Fruit fly (Drosophila melanogaster) whole organism, embryonic: ENCODE measurements around the gene vers.
A peak's percentile ranks its signal among the peaks of the same experiment; 100 is the strongest.

Source experiments
- CG10147 ChIP-seq: fragments of 200-800 bp; sonication (Bioruptor generic); optimal IDR thresholded peaks from 2 replicates; lab custom pipeline; 2019; ENCODE audit warnings: missing biosample characterization, mild to moderate bottlenecking, missing genetic modification characterization, moderate library complexity
- CG10565 ChIP-seq: fragments of 200-800 bp; sonication (Bioruptor generic); optimal IDR thresholded peaks from 3 replicates; lab custom pipeline; 2016; ENCODE audit warnings: missing biosample characterization, mild to moderate bottlenecking, missing genetic modification characterization
- CG12236 ChIP-seq: fragments of 200-800 bp; sonication (Bioruptor generic); optimal IDR thresholded peaks from 2 replicates; lab custom pipeline; 2016; ENCODE audit warnings: missing biosample characterization, missing genetic modification characterization
- CG13287 ChIP-seq: fragments of 200-800 bp; sonication (Bioruptor generic); IDR thresholded peaks from 2 replicates; pipeline ENCODE4 v1.3.6; 2022; ENCODE audit warnings: missing biosample characterization, missing genetic modification characterization; ENCODE audit not compliant: partially characterized antibody
- CG14860 ChIP-seq: fragments of 200-800 bp; sonication (Bioruptor generic); IDR thresholded peaks from 3 replicates; pipeline ENCODE4 v1.3.6; 2022; ENCODE audit warnings: missing biosample characterization, missing genetic modification characterization; ENCODE audit not compliant: partially characterized antibody
- CG1647 ChIP-seq: fragments of 200-800 bp; sonication (Bioruptor generic); optimal IDR thresholded peaks from 3 replicates; lab custom pipeline; 2016; ENCODE audit warnings: missing biosample characterization, missing genetic modification characterization
- CG18599 ChIP-seq: fragments of 200-800 bp; sonication (Bioruptor generic); optimal IDR thresholded peaks from 3 replicates; lab custom pipeline; 2017; ENCODE audit warnings: missing biosample characterization, missing genetic modification characterization, mild to moderate bottlenecking, moderate library complexity, missing genetic modification reagents
- CG2120 ChIP-seq: fragments of 200-800 bp; sonication (Bioruptor generic); optimal IDR thresholded peaks from 3 replicates; lab custom pipeline; 2016; ENCODE audit warnings: missing biosample characterization, missing genetic modification characterization
- CG34422 ChIP-seq: fragments of 200-800 bp; sonication (Bioruptor generic); IDR thresholded peaks from 3 replicates; pipeline ENCODE4 v1.3.6; 2022; ENCODE audit warnings: missing biosample characterization, missing genetic modification characterization
- CG4328 ChIP-seq: fragments of 200-800 bp; sonication (Bioruptor generic); optimal IDR thresholded peaks from 3 replicates; lab custom pipeline; 2017; ENCODE audit warnings: missing biosample characterization, missing genetic modification reagents, missing genetic modification characterization
- CG4820 ChIP-seq: fragments of 200-800 bp; sonication (Bioruptor generic); optimal IDR thresholded peaks from 3 replicates; lab custom pipeline; 2016; ENCODE audit warnings: missing biosample characterization, missing genetic modification characterization
- CG6791 ChIP-seq: fragments of 200-800 bp; sonication (Bioruptor generic); IDR thresholded peaks from 3 replicates; pipeline ENCODE4 v1.3.6; 2022; ENCODE audit warnings: missing biosample characterization, missing genetic modification characterization; ENCODE audit not compliant: partially characterized antibody
- CG7357 ChIP-seq: fragments of 200-800 bp; sonication (Bioruptor generic); IDR thresholded peaks from 3 replicates; pipeline ENCODE4 v1.3.6; 2022; ENCODE audit warnings: missing biosample characterization, missing genetic modification characterization
- CG7928 ChIP-seq: fragments of 200-800 bp; sonication (Bioruptor generic); optimal IDR thresholded peaks from 2 replicates; lab custom pipeline; 2017; ENCODE audit warnings: missing biosample characterization, mild to moderate bottlenecking, missing genetic modification characterization
- CG8290 ChIP-seq, 3 experiments: fragments of 200-800 bp; sonication (Bioruptor generic); optimal IDR thresholded peaks; 2 replicates each; lab custom pipeline; 2016 to 2019; ENCODE audit warnings: missing biosample characterization in 3 of 3, missing genetic modification characterization in 3 of 3, mild to moderate bottlenecking in 2 of 3, moderate library complexity in 1 of 3
- CG9609 ChIP-seq: fragments of 200-800 bp; sonication (Bioruptor generic); optimal IDR thresholded peaks from 3 replicates; lab custom pipeline; 2016; ENCODE audit warnings: missing biosample characterization, missing genetic modification characterization
- CHES-1-like ChIP-seq: fragments of 200-800 bp; sonication (Bioruptor generic); optimal IDR thresholded peaks from 2 replicates; lab custom pipeline; 2016; ENCODE audit warnings: missing biosample characterization, missing genetic modification characterization
- Dll ChIP-seq: fragments of 200-800 bp; sonication (Bioruptor generic); IDR thresholded peaks from 4 replicates; pipeline ENCODE4 v1.3.6; 2022; ENCODE audit warnings: missing biosample characterization, missing genetic modification characterization; ENCODE audit not compliant: partially characterized antibody
- ERR ChIP-seq: fragments of 200-800 bp; sonication (Bioruptor generic); optimal IDR thresholded peaks from 2 replicates; lab custom pipeline; 2016; ENCODE audit warnings: missing biosample characterization, missing genetic modification characterization
- Hmx ChIP-seq: fragments of 200-800 bp; sonication (Bioruptor generic); optimal IDR thresholded peaks from 2 replicates; lab custom pipeline; 2016; ENCODE audit warnings: missing biosample characterization, missing genetic modification characterization
- Lim3 ChIP-seq: fragments of 200-800 bp; sonication (Bioruptor generic); IDR thresholded peaks from 2 replicates; pipeline ENCODE4 v1.3.6; 2022; ENCODE audit warnings: missing biosample characterization, missing genetic modification characterization
- Lpt ChIP-seq: fragments of >200 bp; optimal IDR thresholded peaks from 2 replicates; lab custom pipeline; 2018; ENCODE audit warnings: missing biosample characterization, missing genetic modification characterization
- MESR4 ChIP-seq: fragments of 200-800 bp; sonication (Bioruptor generic); optimal IDR thresholded peaks from 2 replicates; lab custom pipeline; 2018; ENCODE audit warnings: missing biosample characterization, mild to moderate bottlenecking, missing genetic modification characterization, moderate library complexity
- NC2α ChIP-seq: fragments of 200-800 bp; sonication (Bioruptor generic); optimal IDR thresholded peaks from 2 replicates; lab custom pipeline; 2016; ENCODE audit warnings: missing biosample characterization, missing genetic modification characterization
- Nf-YA ChIP-seq: fragments of 200-800 bp; sonication (Bioruptor generic); IDR thresholded peaks from 2 replicates; pipeline ENCODE4 v1.3.6; 2022; ENCODE audit warnings: missing biosample characterization, missing genetic modification characterization
- Nf-YC ChIP-seq: fragments of 200-800 bp; optimal IDR thresholded peaks from 3 replicates; lab custom pipeline; 2019; ENCODE audit warnings: missing biosample characterization, mild to moderate bottlenecking, missing genetic modification characterization, moderate library complexity
- Poxn ChIP-seq: fragments of 200-800 bp; sonication (Bioruptor generic); IDR thresholded peaks from 2 replicates; pipeline ENCODE4 v1.3.6; 2022; ENCODE audit warnings: missing biosample characterization, missing genetic modification characterization
- Ptx1 ChIP-seq: fragments of 200-800 bp; sonication (Bioruptor generic); IDR thresholded peaks from 2 replicates; pipeline ENCODE4 v1.3.6; 2022; ENCODE audit warnings: missing biosample characterization, missing genetic modification characterization
- Scr ChIP-seq: fragments of 200-800 bp; sonication (Bioruptor generic); IDR thresholded peaks from 2 replicates; pipeline ENCODE4 v1.3.6; 2022; ENCODE audit warnings: missing biosample characterization, missing genetic modification characterization; ENCODE audit not compliant: partially characterized antibody
- Sox102F ChIP-seq: fragments of 200-800 bp; sonication (Bioruptor generic); optimal IDR thresholded peaks from 2 replicates; lab custom pipeline; 2018; ENCODE audit warnings: missing biosample characterization, mild to moderate bottlenecking, missing genetic modification characterization, moderate library complexity
- Taf1 ChIP-seq: fragments of 200-800 bp; sonication (Bioruptor generic); IDR thresholded peaks from 2 replicates; pipeline ENCODE4 v1.3.6; 2022; ENCODE audit warnings: missing biosample characterization, missing genetic modification characterization
- Xrp1 ChIP-seq: fragments of 200-800 bp; sonication (Bioruptor generic); IDR thresholded peaks from 2 replicates; pipeline ENCODE4 v1.3.6; 2022; ENCODE audit warnings: missing biosample characterization, missing genetic modification characterization
- ab ChIP-seq: fragments of 200-800 bp; sonication (Bioruptor generic); optimal IDR thresholded peaks from 2 replicates; lab custom pipeline; 2016; ENCODE audit warnings: missing biosample characterization, missing genetic modification characterization
- cas ChIP-seq: fragments of 200-800 bp; sonication (Bioruptor generic); IDR thresholded peaks from 2 replicates; pipeline ENCODE4 v1.3.6; 2022; ENCODE audit warnings: missing biosample characterization, missing genetic modification characterization
- croc ChIP-seq: fragments of 200-800 bp; sonication (Bioruptor generic); conservative IDR thresholded peaks from 3 replicates; pipeline ENCODE4 v1.3.6; 2022; ENCODE audit warnings: missing biosample characterization, missing genetic modification characterization
- grn ChIP-seq: fragments of 200-800 bp; sonication (Bioruptor generic); optimal IDR thresholded peaks from 3 replicates; lab custom pipeline; 2017; ENCODE audit warnings: missing biosample characterization, missing genetic modification characterization
- hb ChIP-seq: fragments of 200-800 bp; sonication (Bioruptor generic); IDR thresholded peaks from 3 replicates; pipeline ENCODE4 v1.3.6; 2022; ENCODE audit warnings: missing biosample characterization, missing genetic modification characterization; ENCODE audit not compliant: partially characterized antibody
- inv ChIP-seq: fragments of 200-800 bp; sonication (Bioruptor generic); IDR thresholded peaks from 2 replicates; pipeline ENCODE4 v1.3.6; 2022; ENCODE audit warnings: missing biosample characterization, missing genetic modification characterization; ENCODE audit not compliant: partially characterized antibody
- kay ChIP-seq: fragments of 200-800 bp; sonication (Bioruptor generic); optimal IDR thresholded peaks from 2 replicates; lab custom pipeline; 2016; ENCODE audit warnings: missing biosample characterization, missing genetic modification characterization
- nerfin-2 ChIP-seq: fragments of 200-800 bp; sonication (Bioruptor generic); IDR thresholded peaks from 2 replicates; pipeline ENCODE4 v1.3.6; 2022; ENCODE audit warnings: missing biosample characterization, missing genetic modification characterization; ENCODE audit not compliant: partially characterized antibody
- psq ChIP-seq: fragments of 200-800 bp; sonication (Bioruptor generic); optimal IDR thresholded peaks from 2 replicates; lab custom pipeline; 2017; ENCODE audit warnings: missing biosample characterization, missing genetic modification characterization
- sim ChIP-seq: fragments of 200-800 bp; sonication (Bioruptor generic); IDR thresholded peaks from 2 replicates; pipeline ENCODE4 v1.3.6; 2022; ENCODE audit warnings: missing biosample characterization, missing genetic modification characterization
- sisA ChIP-seq: fragments of 200-800 bp; sonication (Bioruptor generic); IDR thresholded peaks from 2 replicates; pipeline ENCODE4 v1.3.6; 2022; ENCODE audit warnings: missing biosample characterization, missing genetic modification characterization
- stc ChIP-seq: fragments of 200-800 bp; sonication (Bioruptor generic); IDR thresholded peaks from 2 replicates; pipeline ENCODE4 v1.3.6; 2022; ENCODE audit warnings: missing biosample characterization, missing genetic modification characterization
- tgo ChIP-seq: fragments of 200-800 bp; sonication (Bioruptor generic); IDR thresholded peaks from 3 replicates; pipeline ENCODE4 v1.3.6; 2022; ENCODE audit warnings: missing biosample characterization, missing genetic modification characterization
- tll ChIP-seq, 2 experiments: fragments of 200-800 bp in 1 of 2; fragments of >200 bp in 1 of 2; sonication (Bioruptor generic) in 1 of 2; optimal IDR thresholded peaks; 2 replicates each; lab custom pipeline; 2017 to 2019; ENCODE audit warnings: missing biosample characterization in 2 of 2, missing genetic modification characterization in 2 of 2, mild to moderate bottlenecking in 1 of 2, moderate library complexity in 1 of 2
- ttk ChIP-seq: fragments of 200-800 bp; sonication (Bioruptor generic); IDR thresholded peaks from 2 replicates; pipeline ENCODE4 v2.1.2; 2022; ENCODE audit warnings: missing biosample characterization, missing genetic modification characterization
- yki ChIP-seq: fragments of >200 bp; optimal IDR thresholded peaks from 3 replicates; lab custom pipeline; 2018

The vers gene

dm6 chr3L:12081679-12082520 lies 34.0 kb upstream of the vers start, which contains the start of gene Sema5c (continued):
- TF ChIP-seq ERR (GFP tag; lab: Kevin White, UChicago), result peak; percentile 0
- TF ChIP-seq psq (GFP tag; lab: Kevin White, UChicago), result peak; percentile 98
- peak; percentile 33; the same call in 2 of the 3 replicates for TF ChIP-seq CG34422
- TF ChIP-seq CG13287 (GFP tag; lab: Robert Waterston, UW), result peak; percentile 57; the same call in 1 of the 2 replicates
- no peak for TF ChIP-seq Hmx (GFP tag; lab: Kevin White, UChicago)
- peak; percentile 39 for TF ChIP-seq tgo (GFP tag; lab: Robert Waterston, UW)
- TF ChIP-seq Lpt (GFP tag; lab: Kevin White, UChicago), result no peak
- TF ChIP-seq Sox102F, result peak; percentile 67
- no peak; the same call in 1 of the 2 replicates for TF ChIP-seq stc (GFP tag; lab: Robert Waterston, UW)
- TF ChIP-seq CG10147 (GFP tag; lab: Kevin White, UChicago), result peak; percentile 72
- TF ChIP-seq CG4820 (GFP tag; lab: Kevin White, UChicago), result peak; percentile 42
- no peak; the same call in 2 of the 3 replicates for TF ChIP-seq CG6791
- TF ChIP-seq Xrp1 (GFP tag; lab: Robert Waterston, UW), result peak; percentile 46; the same call in 1 of the 2 replicates
- TF ChIP-seq Ptx1 (GFP tag; lab: Robert Waterston, UW), result peak; percentile 54
- no peak for TF ChIP-seq cas (GFP tag; lab: Robert Waterston, UW)
- TF ChIP-seq CG18599 (GFP tag; lab: Kevin White, UChicago), result peak; percentile 48
- TF ChIP-seq CG10565 (GFP tag; lab: Kevin White, UChicago), result no peak
- TF ChIP-seq sisA (GFP tag; lab: Robert Waterston, UW), result peak; percentile 52
- TF ChIP-seq CG7357 (GFP tag; lab: Robert Waterston, UW), result peak; percentile 44; the same call in 1 of the 3 replicates
- no peak for TF ChIP-seq hb (GFP tag; lab: Robert Waterston, UW)
- TF ChIP-seq CG12236, result no peak
- TF ChIP-seq tll (GFP tag; optimal IDR thresholded peaks at IDR 0.05; lab: Kevin White, UChicago), result peak in 1 of 2 experiments; percentile 12
- no peak for TF ChIP-seq Nf-YA (GFP tag; lab: Robert Waterston, UW)
- TF ChIP-seq kay (GFP tag; lab: Kevin White, UChicago), result no peak
- peak; percentile 51; the same call in 2 of the 3 replicates for TF ChIP-seq croc (GFP tag; lab: Robert Waterston, UW)
- peak; percentile 40; the same call in 1 of the 2 replicates for TF ChIP-seq ttk (GFP tag; lab: Robert Waterston, UW)
- peak; percentile 31 for TF ChIP-seq CG1647 (GFP tag; lab: Kevin White, UChicago)
- TF ChIP-seq NC2α (GFP tag; lab: Kevin White, UChicago), result no peak
- peak; percentile 47 for TF ChIP-seq CG2120 (GFP tag; lab: Kevin White, UChicago)
- TF ChIP-seq CG8290 (GFP tag; optimal IDR thresholded peaks at IDR 0.05; lab: Kevin White, UChicago), result peak; percentile 11
- peak in 1 of 2 experiments; percentile 64 for TF ChIP-seq CG8290 (tag; optimal IDR thresholded peaks at IDR 0.05; lab: Kevin White, UChicago)
- TF ChIP-seq grn (GFP tag; lab: Kevin White, UChicago), result peak; percentile 87
- TF ChIP-seq Dll, result 0 out of 4 replicates have a peak, but pooled peaks have one; percentile 36
- no peak for TF ChIP-seq CG4328 (GFP tag; lab: Kevin White, UChicago)
- TF ChIP-seq sim (GFP tag; lab: Robert Waterston, UW), result no peak
- peak; percentile 57 for TF ChIP-seq Nf-YC (tag; lab: Kevin White, UChicago)
- no peak for TF ChIP-seq inv (GFP tag; lab: Robert Waterston, UW)
- TF ChIP-seq yki (lab: Kevin White, UChicago), result no peak
- no peak for TF ChIP-seq CG7928
- peak; percentile 34 for TF ChIP-seq CG9609
- TF ChIP-seq Poxn, result no peak
- TF ChIP-seq CHES-1-like (GFP tag; lab: Kevin White, UChicago), result peak; percentile 20
- no peak for TF ChIP-seq Taf1 (GFP tag; lab: Robert Waterston, UW)
- TF ChIP-seq ab (GFP tag; lab: Kevin White, UChicago), result no peak
- TF ChIP-seq nerfin-2 (GFP tag; lab: Robert Waterston, UW), result no peak
- TF ChIP-seq Scr (GFP tag; lab: Robert Waterston, UW), result peak; percentile 38
- no peak for TF ChIP-seq Lim3
- no peak for TF ChIP-seq MESR4 (GFP tag; lab: Kevin White, UChicago)
- no peak for TF ChIP-seq CG14860 (GFP tag; lab: Robert Waterston, UW)
